Worm (Caenorhabditis elegans) whole organism, young adult: ENCODE measurements around the gene exos-1.

Experiments
- B0019.2 ChIP-seq: fragments of 200-800 bp; sonication (Bioruptor generic); conservative IDR thresholded peaks from 2 replicates; pipeline ENCODE4 v1.3.6; 2022; ENCODE audit warnings: missing genetic modification reagents, missing genetic modification characterization, missing compliant biosample characterization
- C06A6.2 ChIP-seq: fragments of 200-800 bp; sonication (Bioruptor generic); conservative IDR thresholded peaks from 2 replicates; pipeline ENCODE4 v1.3.6; 2022; ENCODE audit warnings: missing genetic modification characterization, missing compliant biosample characterization
- F23B12.7 ChIP-seq: sonication (generic microtip); optimal IDR thresholded peaks from 2 replicates; lab custom pipeline; 2017; ENCODE audit warnings: missing genetic modification characterization, mild to moderate bottlenecking, missing compliant biosample characterization, antibody characterized with exemption, moderate library complexity; ENCODE audit not compliant: insufficient read depth
- F33H1.4 ChIP-seq: fragments of 200-800 bp; sonication (Bioruptor generic); IDR thresholded peaks from 2 replicates; pipeline ENCODE4 v1.3.6; 2022; ENCODE audit warnings: missing genetic modification reagents, missing genetic modification characterization, missing compliant biosample characterization
- F39B2.1 ChIP-seq: fragments of 200-800 bp; sonication (Bioruptor generic); IDR thresholded peaks from 2 replicates; pipeline ENCODE4 v1.3.6; 2022; ENCODE audit warnings: missing genetic modification reagents, missing genetic modification characterization, missing compliant biosample characterization
- F52B5.7 ChIP-seq: sonication (generic microtip); optimal IDR thresholded peaks from 2 replicates; lab custom pipeline; 2016; ENCODE audit warnings: mild to moderate bottlenecking, missing genetic modification characterization, missing compliant biosample characterization
- K12H6.12 ChIP-seq: fragments of 200-800 bp; sonication (Bioruptor generic); optimal IDR thresholded peaks from 2 replicates; lab custom pipeline; 2018; ENCODE audit warnings: mild to moderate bottlenecking, missing genetic modification characterization, missing compliant biosample characterization
- Y53F4B.3 ChIP-seq: fragments of 200-800 bp; sonication (Bioruptor generic); IDR thresholded peaks from 2 replicates; pipeline ENCODE4 v1.3.6; 2022; ENCODE audit warnings: missing genetic modification reagents, missing genetic modification characterization, missing compliant biosample characterization
- Y53G8AR.9 ChIP-seq: fragments of 200-800 bp; sonication (Bioruptor generic); conservative IDR thresholded peaks from 2 replicates; pipeline ENCODE4 v1.3.6; 2022; ENCODE audit warnings: missing genetic modification reagents, missing genetic modification characterization, missing compliant biosample characterization
- Y67H2A.10 ChIP-seq: fragments of 200-800 bp; sonication (Bioruptor generic); conservative IDR thresholded peaks from 2 replicates; pipeline ENCODE4 v1.3.6; 2022; ENCODE audit warnings: missing genetic modification reagents, missing genetic modification characterization, missing compliant biosample characterization
- Y95B8A.8 ChIP-seq: fragments of 200-800 bp; sonication (Bioruptor generic); IDR thresholded peaks from 2 replicates; pipeline ENCODE4 v1.3.6; 2022; ENCODE audit warnings: missing genetic modification reagents, missing genetic modification characterization, missing compliant biosample characterization
- ZK185.1 ChIP-seq: sonication (generic microtip); optimal IDR thresholded peaks from 2 replicates; lab custom pipeline; 2016; ENCODE audit warnings: mild to moderate bottlenecking, missing genetic modification characterization, missing compliant biosample characterization; ENCODE audit not compliant: poor library complexity, severe bottlenecking
- aptf-2 ChIP-seq: fragments of 200-800 bp; sonication (Bioruptor generic); conservative IDR thresholded peaks from 2 replicates; pipeline ENCODE4 v1.3.6; 2022; ENCODE audit warnings: missing genetic modification reagents, missing genetic modification characterization, missing compliant biosample characterization
- atf-7 ChIP-seq: sonication (generic microtip); optimal IDR thresholded peaks from 2 replicates; lab custom pipeline; 2017; ENCODE audit warnings: mild to moderate bottlenecking, missing genetic modification characterization, missing compliant biosample characterization
- attf-3 ChIP-seq: fragments of 200-800 bp; sonication (Bioruptor generic); conservative IDR thresholded peaks from 2 replicates; pipeline ENCODE4 v1.3.6; 2022; ENCODE audit warnings: missing genetic modification reagents, missing genetic modification characterization, missing compliant biosample characterization
- attf-6 ChIP-seq: fragments of 200-800 bp; sonication (Bioruptor generic); IDR thresholded peaks from 2 replicates; pipeline ENCODE4 v1.3.6; 2022; ENCODE audit warnings: missing genetic modification reagents, missing genetic modification characterization, missing compliant biosample characterization
- ccch-3 ChIP-seq: fragments of 200-800 bp; sonication (Bioruptor generic); optimal IDR thresholded peaks from 2 replicates; lab custom pipeline; 2018; ENCODE audit warnings: mild to moderate bottlenecking, missing genetic modification characterization, missing compliant biosample characterization
- ceh-79 ChIP-seq: sonication (generic microtip); optimal IDR thresholded peaks from 2 replicates; lab custom pipeline; 2017; ENCODE audit warnings: mild to moderate bottlenecking, missing genetic modification characterization, missing compliant biosample characterization
- dpl-1 ChIP-seq: fragments of 150-350 bp; optimal IDR thresholded peaks from 2 replicates; lab custom pipeline; 2014; ENCODE audit warnings: missing biosample characterization, missing genetic modification reagents, missing genetic modification characterization
- him-1 ChIP-seq: sonication (generic microtip); optimal IDR thresholded peaks from 2 replicates; lab custom pipeline; 2016; ENCODE audit warnings: missing genotype, missing genetic modification reagents, missing genetic modification characterization, missing compliant biosample characterization
- hlh-12 ChIP-seq: sonication (generic microtip); optimal IDR thresholded peaks from 2 replicates; lab custom pipeline; 2016; ENCODE audit warnings: missing genetic modification characterization, missing compliant biosample characterization
- hlh-26 ChIP-seq: fragments of 200-800 bp; sonication (Bioruptor generic); conservative IDR thresholded peaks from 2 replicates; pipeline ENCODE4 v1.3.6; 2022; ENCODE audit warnings: missing genetic modification reagents, missing genetic modification characterization, missing compliant biosample characterization
- hsf-1 ChIP-seq: fragments of 200-800 bp; sonication (Bioruptor generic); IDR thresholded peaks from 2 replicates; pipeline ENCODE4 v1.3.6; 2022; ENCODE audit warnings: missing genetic modification reagents, missing genetic modification characterization, missing compliant biosample characterization
- lag-1 ChIP-seq: fragments of 200-800 bp; sonication (Bioruptor generic); IDR thresholded peaks from 2 replicates; pipeline ENCODE4 v1.3.6; 2022; ENCODE audit warnings: missing genetic modification reagents, missing genetic modification characterization, missing compliant biosample characterization
- lin-40 ChIP-seq: sonication (generic microtip); optimal IDR thresholded peaks from 2 replicates; lab custom pipeline; 2016; ENCODE audit warnings: missing genetic modification characterization, mild to moderate bottlenecking, missing compliant biosample characterization, missing genotype, missing genetic modification reagents
- madf-10 ChIP-seq: sonication (generic microtip); optimal IDR thresholded peaks from 2 replicates; lab custom pipeline; 2016; ENCODE audit warnings: mild to moderate bottlenecking, missing genetic modification characterization, missing compliant biosample characterization
- madf-3 ChIP-seq: fragments of 200-800 bp; sonication (Bioruptor generic); IDR thresholded peaks from 2 replicates; pipeline ENCODE4 v1.3.6; 2022; ENCODE audit warnings: missing genetic modification reagents, missing genetic modification characterization, missing compliant biosample characterization
- mcd-1 ChIP-seq: fragments of 200-800 bp; sonication (Bioruptor generic); IDR thresholded peaks from 2 replicates; pipeline ENCODE4 v1.3.6; 2022; ENCODE audit warnings: missing genetic modification reagents, missing genetic modification characterization, missing compliant biosample characterization
- nfya-2 ChIP-seq: fragments of 200-800 bp; sonication (Bioruptor generic); IDR thresholded peaks from 2 replicates; pipeline ENCODE4 v1.3.6; 2022; ENCODE audit warnings: missing genetic modification reagents, missing genetic modification characterization, missing compliant biosample characterization
- nfyb-1 ChIP-seq: fragments of 200-800 bp; sonication (Bioruptor generic); IDR thresholded peaks from 2 replicates; pipeline ENCODE4 v1.3.6; 2022; ENCODE audit warnings: missing genetic modification reagents, missing genetic modification characterization, missing compliant biosample characterization
- pha-4 ChIP-seq: fragments of 150-350 bp; sonication (generic microtip); optimal IDR thresholded peaks from 2 replicates; lab custom pipeline; 2014; ENCODE audit warnings: missing biosample characterization, missing genetic modification reagents, missing genetic modification characterization
- repo-1 ChIP-seq: sonication (generic microtip); optimal IDR thresholded peaks from 2 replicates; lab custom pipeline; 2017; ENCODE audit warnings: mild to moderate bottlenecking, missing genetic modification characterization, missing compliant biosample characterization
- rpc-1 ChIP-seq, 2 experiments: fragments of 150-350 bp in 1 of 2; sonication (generic microtip) in 1 of 2; optimal IDR thresholded peaks; 2 replicates each; lab custom pipeline; 2014 to 2018; ENCODE audit warnings: missing biosample characterization in 1 of 2, missing genetic modification characterization in 1 of 2, missing genetic modification reagents in 1 of 2, missing genotype in 1 of 2
- sdz-38 ChIP-seq: sonication (generic microtip); optimal IDR thresholded peaks from 2 replicates; lab custom pipeline; 2016; ENCODE audit warnings: missing genotype, missing genetic modification characterization, missing compliant biosample characterization
- sea-2 ChIP-seq: fragments of 200-800 bp; sonication (Bioruptor generic); IDR thresholded peaks from 2 replicates; pipeline ENCODE4 v1.3.6; 2022; ENCODE audit warnings: missing genetic modification characterization, missing compliant biosample characterization
- snpc-1.3 ChIP-seq: sonication (generic microtip); optimal IDR thresholded peaks from 2 replicates; lab custom pipeline; 2017; ENCODE audit warnings: missing genetic modification characterization, mild to moderate bottlenecking, missing compliant biosample characterization, antibody characterized with exemption, moderate library complexity, missing genotype, missing genetic modification reagents; ENCODE audit not compliant: insufficient read depth
- snpc-3.4 ChIP-seq: sonication (generic microtip); optimal IDR thresholded peaks from 2 replicates; lab custom pipeline; 2017; ENCODE audit warnings: missing genetic modification characterization, mild to moderate bottlenecking, missing compliant biosample characterization, antibody characterized with exemption, moderate library complexity, missing genotype, missing genetic modification reagents
- tlf-1 ChIP-seq: fragments of 200-800 bp; sonication (Bioruptor generic); optimal IDR thresholded peaks from 2 replicates; lab custom pipeline; 2018; ENCODE audit warnings: mild to moderate bottlenecking, missing genetic modification characterization, missing compliant biosample characterization
- zim-3 ChIP-seq: sonication (generic microtip); optimal IDR thresholded peaks from 2 replicates; lab custom pipeline; 2017; ENCODE audit warnings: mild to moderate bottlenecking, missing genetic modification characterization, moderate library complexity, missing compliant biosample characterization
- ztf-22 ChIP-seq: fragments of 200-800 bp; sonication (Bioruptor generic); optimal IDR thresholded peaks from 2 replicates; lab custom pipeline; 2018; ENCODE audit warnings: mild to moderate bottlenecking, missing genetic modification characterization, moderate library complexity, missing compliant biosample characterization
- ztf-26 ChIP-seq: sonication (generic microtip); optimal IDR thresholded peaks from 2 replicates; lab custom pipeline; 2017; ENCODE audit warnings: missing genetic modification characterization, missing compliant biosample characterization

The exos-1 gene

ce11 chrIII:11054532-11055265 is 45.9 kb downstream of the exos-1 start (continued):
- TF ChIP-seq F23B12.7 (tag; lab: Kevin White, UChicago) (no peak), ccch-3 (GFP tag; lab: Kevin White, UChicago) (no peak), attf-6 (GFP tag; lab: Robert Waterston, UW) (no peak), F52B5.7 (tag; lab: Kevin White, UChicago) (no peak), hlh-26 (GFP tag; lab: Robert Waterston, UW) (no peak), ztf-26 (tag; lab: Kevin White, UChicago) (peak; percentile 40), ztf-22 (GFP tag; lab: Kevin White, UChicago) (no peak), B0019.2 (GFP tag; lab: Robert Waterston, UW) (no peak), atf-7 (tag; lab: Kevin White, UChicago) (no peak), snpc-3.4 (tag; lab: Kevin White, UChicago) (no peak), Y53F4B.3 (GFP tag; lab: Robert Waterston, UW) (no peak), mcd-1 (GFP tag; lab: Robert Waterston, UW) (peak; percentile 65), tlf-1 (GFP tag; lab: Kevin White, UChicago) (no peak), lag-1 (GFP tag; lab: Robert Waterston, UW) (no peak), Y67H2A.10 (GFP tag; lab: Robert Waterston, UW) (no peak), madf-3 (no peak), Y95B8A.8 (GFP tag; lab: Robert Waterston, UW) (no peak), snpc-1.3 (tag; lab: Kevin White, UChicago) (no peak), K12H6.12 (peak; percentile 76), nfyb-1 (GFP tag; lab: Robert Waterston, UW) (peak; percentile 58), hsf-1 (GFP tag; lab: Robert Waterston, UW) (no peak), ceh-79 (tag; lab: Kevin White, UChicago) (no peak), C06A6.2 (GFP tag; lab: Robert Waterston, UW) (no peak), dpl-1 (GFP tag; lab: Kevin White, UChicago) (no peak), lin-40 (peak; percentile 68), repo-1 (tag; lab: Kevin White, UChicago) (peak; percentile 13), Y53G8AR.9 (GFP tag; lab: Robert Waterston, UW) (no peak), F39B2.1 (GFP tag; lab: Robert Waterston, UW) (no peak), hlh-12 (tag; lab: Kevin White, UChicago) (no peak), nfya-2 (GFP tag; lab: Robert Waterston, UW) (no peak), sdz-38 (tag; lab: Kevin White, UChicago) (no peak), ZK185.1 (tag; lab: Kevin White, UChicago) (no peak), him-1 (tag; lab: Kevin White, UChicago) (no peak), rpc-1 (optimal IDR thresholded peaks at IDR 0.05; lab: Kevin White, UChicago) (no peak), rpc-1 (tag; optimal IDR thresholded peaks at IDR 0.05; lab: Kevin White, UChicago) (no peak), F33H1.4 (GFP tag; lab: Robert Waterston, UW) (no peak), pha-4 (tag; lab: Kevin White, UChicago) (no peak), aptf-2 (no peak), madf-10 (tag; lab: Kevin White, UChicago) (peak; percentile 40), sea-2 (GFP tag; lab: Robert Waterston, UW) (no peak), attf-3 (no peak), zim-3 (tag; lab: Kevin White, UChicago) (no peak)
- TF ChIP-seq, all 124 proteins: peak for 22
